Worm (Caenorhabditis elegans) whole organism, mixed stage, embryonic: ENCODE measurements around the gene ubxn-4.

Experiments
- elt-1 ChIP-seq: sonication (generic microtip); optimal IDR thresholded peaks from 2 replicates; lab custom pipeline; 2017; ENCODE audit warnings: missing genetic modification characterization, mild to moderate bottlenecking, missing compliant biosample characterization, antibody characterized with exemption, moderate library complexity, borderline replicate concordance; ENCODE audit not compliant: insufficient read depth
- nhr-76 ChIP-seq: sonication (generic microtip); optimal IDR thresholded peaks from 2 replicates; lab custom pipeline; 2017; ENCODE audit warnings: missing biosample characterization, missing genetic modification characterization
- snpc-4 ChIP-seq: fragments of 150-350 bp; optimal IDR thresholded peaks from 2 replicates; lab custom pipeline; 2014; ENCODE audit warnings: missing biosample characterization, missing genetic modification characterization
- unc-39 ChIP-seq: fragments of 150-350 bp; optimal IDR thresholded peaks from 2 replicates; lab custom pipeline; 2014; ENCODE audit warnings: missing biosample characterization, missing genetic modification characterization
- unc-62 ChIP-seq: fragments of 150-350 bp; optimal IDR thresholded peaks from 2 replicates; lab custom pipeline; 2014; ENCODE audit warnings: missing biosample characterization, missing genetic modification reagents, missing genetic modification characterization

ce11 chrIII:8417968-8418267, 12.6 kb upstream of the ubxn-4 start, which contains the start of gene sor-1:
- TF ChIP-seq nhr-76 (tag; lab: Kevin White, UChicago) (no peak), snpc-4 (tag; lab: Kevin White, UChicago) (no peak), unc-39 (tag; lab: Kevin White, UChicago) (no peak), elt-1 (no peak), unc-62 (GFP tag; lab: Kevin White, UChicago) (no peak)
